Fruit fly (Drosophila melanogaster) whole organism, embryonic: Measurements from ENCODE around the gene Rpp30.
A peak's percentile ranks its signal among the peaks of the same experiment; 100 is the strongest.

Experiments
- Adf1 ChIP-seq: fragments of 200-800 bp; sonication (Bioruptor generic); IDR thresholded peaks from 2 replicates; pipeline ENCODE4 v1.3.6; 2022; ENCODE audit warnings: missing biosample characterization, missing genetic modification characterization
- Aef1 ChIP-seq: fragments of 200-800 bp; sonication (Bioruptor generic); IDR thresholded peaks from 3 replicates; pipeline ENCODE4 v1.3.6; 2022; ENCODE audit warnings: missing biosample characterization, missing genetic modification characterization
- C15 ChIP-seq: fragments of 200-800 bp; sonication (Bioruptor generic); IDR thresholded peaks from 3 replicates; pipeline ENCODE4 v1.3.6; 2022; ENCODE audit warnings: missing biosample characterization, missing genetic modification characterization
- CG10321 ChIP-seq: fragments of 200-800 bp; sonication (Bioruptor generic); IDR thresholded peaks from 2 replicates; pipeline ENCODE4 v1.3.6; 2022; ENCODE audit warnings: missing biosample characterization, missing genetic modification characterization
- CG10543 ChIP-seq: fragments of 200-800 bp; sonication (Bioruptor generic); optimal IDR thresholded peaks from 3 replicates; lab custom pipeline; 2017; ENCODE audit warnings: missing biosample characterization, mild to moderate bottlenecking, missing genetic modification characterization, moderate library complexity
- CG11456 ChIP-seq: fragments of 200-800 bp; sonication (Bioruptor generic); IDR thresholded peaks from 3 replicates; pipeline ENCODE4 v1.3.6; 2022; ENCODE audit warnings: missing biosample characterization, missing genetic modification characterization
- CG12071 ChIP-seq: fragments of 200-800 bp; sonication (Bioruptor generic); optimal IDR thresholded peaks from 3 replicates; lab custom pipeline; 2018; ENCODE audit warnings: missing biosample characterization, mild to moderate bottlenecking, missing genetic modification characterization
- CG12155 ChIP-seq: fragments of 200-800 bp; sonication (Bioruptor generic); optimal IDR thresholded peaks from 3 replicates; lab custom pipeline; 2016; ENCODE audit warnings: missing biosample characterization, missing genetic modification characterization
- CG1233 ChIP-seq: fragments of 200-800 bp; sonication (Bioruptor generic); optimal IDR thresholded peaks from 4 replicates; lab custom pipeline; 2018; ENCODE audit warnings: missing biosample characterization, mild to moderate bottlenecking, missing genetic modification characterization
- CG12744 ChIP-seq: fragments of 200-800 bp; sonication (Bioruptor generic); optimal IDR thresholded peaks from 2 replicates; lab custom pipeline; 2016; ENCODE audit warnings: missing biosample characterization, missing genetic modification characterization
- CG12769 ChIP-seq: fragments of 200-800 bp; sonication (Bioruptor generic); optimal IDR thresholded peaks from 2 replicates; lab custom pipeline; 2019; ENCODE audit warnings: missing biosample characterization, mild to moderate bottlenecking, missing genetic modification characterization, moderate library complexity
- CG14050 ChIP-seq: fragments of 200-800 bp; sonication (Bioruptor generic); IDR thresholded peaks from 3 replicates; pipeline ENCODE4 v1.3.6; 2022; ENCODE audit warnings: missing biosample characterization, missing genetic modification characterization
- CG15073 ChIP-seq: fragments of 200-800 bp; sonication (Bioruptor generic); optimal IDR thresholded peaks from 2 replicates; lab custom pipeline; 2016; ENCODE audit warnings: missing biosample characterization, missing genetic modification characterization
- CG15601 ChIP-seq: fragments of 200-800 bp; sonication (Bioruptor generic); optimal IDR thresholded peaks from 3 replicates; lab custom pipeline; 2019; ENCODE audit warnings: missing biosample characterization, mild to moderate bottlenecking, missing genetic modification characterization, moderate library complexity
- CG16863 ChIP-seq: fragments of 200-800 bp; sonication (Bioruptor generic); optimal IDR thresholded peaks from 3 replicates; lab custom pipeline; 2016; ENCODE audit warnings: missing biosample characterization, missing genetic modification characterization
- CG17328 ChIP-seq: fragments of 200-800 bp; sonication (Bioruptor generic); IDR thresholded peaks from 2 replicates; pipeline ENCODE4 v1.3.6; 2022; ENCODE audit warnings: missing biosample characterization, missing genetic modification characterization
- CG1792 ChIP-seq: fragments of 200-800 bp; sonication (Bioruptor generic); optimal IDR thresholded peaks from 2 replicates; lab custom pipeline; 2016; ENCODE audit warnings: missing biosample characterization, missing genetic modification characterization
- CG2875 ChIP-seq: fragments of 200-800 bp; sonication (Bioruptor generic); optimal IDR thresholded peaks from 2 replicates; lab custom pipeline; 2017; ENCODE audit warnings: missing biosample characterization, mild to moderate bottlenecking, missing genetic modification characterization, missing genetic modification reagents
- CG3163 ChIP-seq: fragments of 200-800 bp; sonication (Bioruptor generic); optimal IDR thresholded peaks from 3 replicates; lab custom pipeline; 2016; ENCODE audit warnings: missing biosample characterization, missing genetic modification characterization
- CG3847 ChIP-seq: fragments of 200-800 bp; sonication (Bioruptor generic); IDR thresholded peaks from 2 replicates; pipeline ENCODE4 v1.3.6; 2022; ENCODE audit warnings: missing biosample characterization, missing genetic modification characterization
- CG6272 ChIP-seq: fragments of 200-800 bp; sonication (Bioruptor generic); IDR thresholded peaks from 2 replicates; pipeline ENCODE4 v1.3.6; 2022; ENCODE audit warnings: missing biosample characterization, missing genetic modification characterization
- CG7963 ChIP-seq: fragments of 200-800 bp; sonication (Bioruptor generic); IDR thresholded peaks from 3 replicates; pipeline ENCODE4 v1.3.6; 2022; ENCODE audit warnings: missing biosample characterization, missing genetic modification characterization; ENCODE audit not compliant: partially characterized antibody
- CG8290 ChIP-seq, 3 experiments: fragments of 200-800 bp; sonication (Bioruptor generic); optimal IDR thresholded peaks; 2 replicates each; lab custom pipeline; 2016 to 2019; ENCODE audit warnings: missing biosample characterization in 3 of 3, missing genetic modification characterization in 3 of 3, mild to moderate bottlenecking in 2 of 3, moderate library complexity in 1 of 3
- CG9609 ChIP-seq: fragments of 200-800 bp; sonication (Bioruptor generic); optimal IDR thresholded peaks from 3 replicates; lab custom pipeline; 2016; ENCODE audit warnings: missing biosample characterization, missing genetic modification characterization
- CG9932 ChIP-seq: fragments of 200-800 bp; sonication (Bioruptor generic); IDR thresholded peaks from 2 replicates; pipeline ENCODE4 v1.3.6; 2022; ENCODE audit warnings: missing biosample characterization, missing genetic modification characterization
- Dbx ChIP-seq: fragments of 200-800 bp; sonication (Bioruptor generic); IDR thresholded peaks from 3 replicates; pipeline ENCODE4 v1.3.6; 2022; ENCODE audit warnings: missing biosample characterization, missing genetic modification characterization
- Dek ChIP-seq: fragments of 200-800 bp; sonication (Bioruptor generic); optimal IDR thresholded peaks from 3 replicates; lab custom pipeline; 2019; ENCODE audit warnings: missing biosample characterization, mild to moderate bottlenecking, missing genetic modification characterization, moderate library complexity
- Dfd ChIP-seq, 2 experiments: fragments of >200 bp; optimal IDR thresholded peaks; 2 replicates each; lab custom pipeline; 2017; ENCODE audit warnings: missing biosample characterization in 2 of 2, missing genetic modification characterization in 2 of 2
- Dll ChIP-seq: fragments of 200-800 bp; sonication (Bioruptor generic); IDR thresholded peaks from 4 replicates; pipeline ENCODE4 v1.3.6; 2022; ENCODE audit warnings: missing biosample characterization, missing genetic modification characterization; ENCODE audit not compliant: partially characterized antibody
- Lhr ChIP-seq: fragments of 200-800 bp; sonication (Bioruptor generic); optimal IDR thresholded peaks from 3 replicates; lab custom pipeline; 2017; ENCODE audit warnings: mild to moderate bottlenecking, missing biosample characterization, missing genetic modification reagents, missing genetic modification characterization
- NC2β ChIP-seq: fragments of 200-800 bp; sonication (Bioruptor generic); optimal IDR thresholded peaks from 2 replicates; lab custom pipeline; 2016; ENCODE audit warnings: missing biosample characterization, missing genetic modification characterization
- NK7.1 ChIP-seq: fragments of 200-800 bp; sonication (Bioruptor generic); optimal IDR thresholded peaks from 3 replicates; lab custom pipeline; 2016; ENCODE audit warnings: missing biosample characterization, missing genetic modification characterization
- Poxn ChIP-seq: fragments of 200-800 bp; sonication (Bioruptor generic); IDR thresholded peaks from 2 replicates; pipeline ENCODE4 v1.3.6; 2022; ENCODE audit warnings: missing biosample characterization, missing genetic modification characterization
- ci ChIP-seq: fragments of 200-800 bp; sonication (Bioruptor generic); IDR thresholded peaks from 3 replicates; pipeline ENCODE4 v1.3.6; 2022; ENCODE audit warnings: missing biosample characterization, missing genetic modification characterization
- dmrt11E ChIP-seq: fragments of 200-800 bp; sonication (Bioruptor generic); optimal IDR thresholded peaks from 3 replicates; lab custom pipeline; 2018; ENCODE audit warnings: missing biosample characterization, mild to moderate bottlenecking, missing genetic modification characterization, moderate library complexity
- emc ChIP-seq: fragments of 200-800 bp; sonication (Bioruptor generic); optimal IDR thresholded peaks from 2 replicates; lab custom pipeline; 2016; ENCODE audit warnings: missing biosample characterization, missing genetic modification characterization
- fd3F ChIP-seq: fragments of 200-800 bp; sonication (Bioruptor generic); optimal IDR thresholded peaks from 2 replicates; lab custom pipeline; 2018; ENCODE audit warnings: missing biosample characterization, mild to moderate bottlenecking, missing genetic modification characterization, moderate library complexity
- fru ChIP-seq: fragments of >200 bp; optimal IDR thresholded peaks from 2 replicates; lab custom pipeline; 2017
- gcm2 ChIP-seq: fragments of 200-800 bp; sonication (Bioruptor generic); optimal IDR thresholded peaks from 2 replicates; lab custom pipeline; 2016; ENCODE audit warnings: missing biosample characterization, missing genetic modification characterization
- jigr1 ChIP-seq: fragments of 200-800 bp; sonication (Bioruptor generic); IDR thresholded peaks from 3 replicates; pipeline ENCODE4 v1.3.6; 2022; ENCODE audit warnings: missing biosample characterization, missing genetic modification characterization
- mld ChIP-seq: fragments of 200-800 bp; sonication (Bioruptor generic); IDR thresholded peaks from 3 replicates; pipeline ENCODE4 v1.3.6; 2022; ENCODE audit warnings: missing biosample characterization, missing genetic modification characterization; ENCODE audit not compliant: partially characterized antibody
- pnt ChIP-seq: fragments of 200-800 bp; sonication (Bioruptor generic); optimal IDR thresholded peaks from 3 replicates; lab custom pipeline; 2016; ENCODE audit warnings: missing biosample characterization, missing genetic modification characterization
- pum ChIP-seq: fragments of 200-800 bp; sonication (Bioruptor generic); optimal IDR thresholded peaks from 2 replicates; lab custom pipeline; 2016; ENCODE audit warnings: missing biosample characterization, missing genetic modification characterization
- run ChIP-seq: fragments of 200-800 bp; sonication (Bioruptor generic); optimal IDR thresholded peaks from 3 replicates; lab custom pipeline; 2018; ENCODE audit warnings: missing biosample characterization, mild to moderate bottlenecking, missing genetic modification characterization
- scrt ChIP-seq: fragments of 200-800 bp; sonication (Bioruptor generic); optimal IDR thresholded peaks from 2 replicates; lab custom pipeline; 2018; ENCODE audit warnings: missing biosample characterization, mild to moderate bottlenecking, missing genetic modification characterization, moderate library complexity
- sima ChIP-seq: fragments of 200-800 bp; sonication (Bioruptor generic); optimal IDR thresholded peaks from 2 replicates; lab custom pipeline; 2016; ENCODE audit warnings: missing biosample characterization, missing genetic modification characterization
- tio ChIP-seq: fragments of 200-800 bp; sonication (Bioruptor generic); optimal IDR thresholded peaks from 2 replicates; lab custom pipeline; 2017; ENCODE audit warnings: missing biosample characterization, missing genetic modification characterization, inconsistent platforms
- trh ChIP-seq: fragments of 200-800 bp; sonication (Bioruptor generic); optimal IDR thresholded peaks from 2 replicates; lab custom pipeline; 2016; ENCODE audit warnings: missing biosample characterization, missing genetic modification characterization
- tx ChIP-seq: fragments of 200-800 bp; sonication (Bioruptor generic); optimal IDR thresholded peaks from 2 replicates; lab custom pipeline; 2016; ENCODE audit warnings: missing biosample characterization, missing genetic modification characterization
- zfh1 ChIP-seq: fragments of 200-800 bp; sonication (Bioruptor generic); IDR thresholded peaks from 3 replicates; pipeline ENCODE4 v1.3.6; 2022; ENCODE audit warnings: missing biosample characterization, missing genetic modification characterization

Gene Rpp30

DNA sequence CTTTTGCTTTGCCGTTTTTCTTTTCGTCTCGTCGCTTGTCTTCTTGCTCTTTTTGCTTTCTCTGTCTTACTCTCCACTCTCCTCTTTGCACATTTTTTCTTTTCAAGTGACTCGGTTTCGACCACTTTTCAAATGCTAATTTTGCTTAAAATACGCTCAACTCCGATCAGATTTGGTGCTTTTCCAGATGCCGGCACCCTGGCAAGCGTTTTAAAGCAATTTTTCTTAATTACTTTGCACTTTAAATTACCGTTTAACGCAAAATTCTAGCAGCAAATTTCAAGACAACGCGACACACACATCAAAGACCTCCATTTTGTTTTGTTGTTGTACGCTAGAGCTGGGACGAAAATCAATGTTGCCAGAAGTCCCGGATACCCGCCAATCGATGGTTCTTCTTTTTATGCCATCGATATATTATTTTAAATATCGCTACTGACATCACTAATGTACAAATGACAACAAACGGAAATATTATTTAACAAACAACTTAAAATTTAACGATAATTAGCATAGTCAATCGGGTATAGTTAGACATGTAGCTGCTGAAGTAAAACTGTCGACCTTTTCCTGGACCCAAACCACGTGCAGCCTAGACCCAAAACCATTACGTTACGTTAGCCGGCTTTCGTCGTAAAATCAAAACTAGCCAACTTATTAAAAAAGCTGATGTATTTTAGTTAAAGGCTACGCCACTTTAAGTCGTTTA is 1.5 kb downstream of the Rpp30 start, which contains the start of gene kis (continued):
- TF ChIP-seq CG1233 (GFP tag; lab: Kevin White, UChicago) (no peak), CG15601 (peak; percentile 54), trh (GFP tag; lab: Kevin White, UChicago) (no peak), pum (GFP tag; lab: Kevin White, UChicago) (no peak), CG11456 (GFP tag; lab: Robert Waterston, UW) (peak; percentile 35; the same call in 1 of the 3 replicates), Aef1 (peak; percentile 87), CG6272 (GFP tag; lab: Robert Waterston, UW) (peak; percentile 66), CG3847 (GFP tag; lab: Robert Waterston, UW) (peak; percentile 61), mld (GFP tag; lab: Robert Waterston, UW) (peak; percentile 89), Dek (no peak), Adf1 (GFP tag; lab: Robert Waterston, UW) (peak; percentile 41), run (tag; lab: Kevin White, UChicago) (no peak), jigr1 (GFP tag; lab: Robert Waterston, UW) (no peak), Lhr (GFP tag; lab: Kevin White, UChicago) (peak; percentile 78), CG9609 (GFP tag; lab: Kevin White, UChicago) (no peak), emc (GFP tag; lab: Kevin White, UChicago) (peak; percentile 10), Dfd (GFP tag; optimal IDR thresholded peaks at IDR 0.05; lab: Kevin White, UChicago) (no peak), gcm2 (GFP tag; lab: Kevin White, UChicago) (no peak), CG14050 (GFP tag; lab: Robert Waterston, UW) (no peak), tio (GFP tag; lab: Kevin White, UChicago) (no peak), CG2875 (GFP tag; lab: Kevin White, UChicago) (no peak), CG12744 (peak; percentile 17), zfh1 (GFP tag; lab: Robert Waterston, UW) (peak; percentile 39; the same call in 2 of the 3 replicates), C15 (GFP tag; lab: Robert Waterston, UW) (no peak), Dbx (GFP tag; lab: Robert Waterston, UW) (peak; percentile 73; the same call in 2 of the 3 replicates), CG9932 (GFP tag; lab: Robert Waterston, UW) (peak; percentile 70), sima (GFP tag; lab: Kevin White, UChicago) (peak; percentile 10), CG3163 (GFP tag; lab: Kevin White, UChicago) (peak; percentile 43), CG12155 (GFP tag; lab: Kevin White, UChicago) (peak; percentile 63), CG10321 (no peak), pnt (GFP tag; lab: Kevin White, UChicago) (no peak), CG12071 (peak; percentile 9), CG12769 (tag; lab: Kevin White, UChicago) (peak; percentile 70), scrt (GFP tag; lab: Kevin White, UChicago) (peak; percentile 69), CG16863 (GFP tag; lab: Kevin White, UChicago) (no peak), tx (GFP tag; lab: Kevin White, UChicago) (peak; percentile 50), ci (GFP tag; lab: Robert Waterston, UW) (peak; percentile 34; the same call in 1 of the 3 replicates), CG10543 (GFP tag; lab: Kevin White, UChicago) (peak; percentile 64), CG1792 (GFP tag; lab: Kevin White, UChicago) (peak; percentile 16), dmrt11E (tag; lab: Kevin White, UChicago) (no peak), CG7963 (peak; percentile 83), NK7.1 (GFP tag; lab: Kevin White, UChicago) (peak; percentile 3), CG8290 (GFP tag; optimal IDR thresholded peaks at IDR 0.05; lab: Kevin White, UChicago) (peak; percentile 49), CG8290 (tag; optimal IDR thresholded peaks at IDR 0.05; lab: Kevin White, UChicago) (peak in 1 of 2 experiments; percentile 60), fru (no peak), NC2β (GFP tag; lab: Kevin White, UChicago) (peak; percentile 34), Dll (GFP tag; lab: Robert Waterston, UW) (peak; percentile 97), CG15073 (no peak), CG17328 (no peak), fd3F (GFP tag; lab: Kevin White, UChicago) (no peak), Poxn (GFP tag; lab: Robert Waterston, UW) (no peak)
